Fruit fly (Drosophila melanogaster): ENCODE data around the gene prd1.

prd1 gene

DNA sequence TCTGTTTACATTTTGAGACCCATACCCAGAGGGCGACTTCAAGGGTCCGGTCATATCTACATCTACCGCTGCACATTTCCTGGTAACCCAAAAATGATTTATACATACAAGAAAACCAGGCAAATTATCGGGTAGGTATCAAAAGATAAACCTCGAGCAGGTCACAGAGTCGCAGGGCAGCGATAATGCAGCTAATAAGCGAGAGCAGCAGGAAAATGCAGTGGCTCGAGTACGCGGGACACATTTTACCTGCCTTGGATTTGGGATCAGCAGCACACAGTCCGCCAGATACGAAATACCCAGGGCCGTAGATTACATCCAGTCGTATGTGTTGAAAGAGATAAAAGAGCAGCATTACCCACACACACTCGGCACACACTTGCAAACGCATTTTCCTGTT lies 11.6 kb downstream of the prd1 start:
- TF ChIP-seq CG8478 (optimal IDR thresholded peaks at IDR 0.05) (no peak), usp (GFP tag; optimal IDR thresholded peaks at IDR 0.05) (no peak), Dll (optimal IDR thresholded peaks at IDR 0.05) (no peak), psq (optimal IDR thresholded peaks at IDR 0.05) (no peak), pan (optimal IDR thresholded peaks at IDR 0.05) (no peak), EcR (GFP tag; optimal IDR thresholded peaks at IDR 0.05) (no peak)

DNA sequence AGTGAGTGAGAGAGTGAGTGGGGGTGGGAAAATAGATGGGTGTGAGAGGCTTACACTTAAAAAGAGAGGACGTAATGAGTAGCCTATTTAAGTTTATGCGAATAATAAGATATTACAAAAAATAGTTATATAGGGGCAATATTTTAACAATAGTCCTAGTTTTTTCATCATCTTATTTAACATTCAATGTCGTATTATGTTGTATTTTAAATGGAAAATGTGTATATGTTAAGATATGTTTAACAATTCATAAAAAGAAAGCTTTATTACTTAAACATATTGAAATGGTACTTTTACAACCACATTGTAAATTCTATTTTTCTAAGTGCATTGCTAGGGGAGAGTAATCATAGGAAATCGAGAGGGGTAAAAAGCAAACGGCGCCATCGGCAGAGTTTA lies 12.8 kb downstream of the prd1 start:
- no peak for TF ChIP-seq CG8478 (optimal IDR thresholded peaks at IDR 0.05)
- TF ChIP-seq EcR (GFP tag; optimal IDR thresholded peaks at IDR 0.05): no peak
- TF ChIP-seq Dll (optimal IDR thresholded peaks at IDR 0.05): no peak
- no peak for TF ChIP-seq psq (optimal IDR thresholded peaks at IDR 0.05)
- TF ChIP-seq pan (optimal IDR thresholded peaks at IDR 0.05): no peak
- no peak for TF ChIP-seq usp (GFP tag; optimal IDR thresholded peaks at IDR 0.05)

- TF ChIP-seq EcR (GFP tag; optimal IDR thresholded peaks at IDR 0.05) (no peak), Dll (optimal IDR thresholded peaks at IDR 0.05) (peak; percentile 91), usp (GFP tag; optimal IDR thresholded peaks at IDR 0.05) (no peak)
Measured at dm6 chr3R:11773325-11773998, 13.4 kb downstream of the prd1 start.

DNA sequence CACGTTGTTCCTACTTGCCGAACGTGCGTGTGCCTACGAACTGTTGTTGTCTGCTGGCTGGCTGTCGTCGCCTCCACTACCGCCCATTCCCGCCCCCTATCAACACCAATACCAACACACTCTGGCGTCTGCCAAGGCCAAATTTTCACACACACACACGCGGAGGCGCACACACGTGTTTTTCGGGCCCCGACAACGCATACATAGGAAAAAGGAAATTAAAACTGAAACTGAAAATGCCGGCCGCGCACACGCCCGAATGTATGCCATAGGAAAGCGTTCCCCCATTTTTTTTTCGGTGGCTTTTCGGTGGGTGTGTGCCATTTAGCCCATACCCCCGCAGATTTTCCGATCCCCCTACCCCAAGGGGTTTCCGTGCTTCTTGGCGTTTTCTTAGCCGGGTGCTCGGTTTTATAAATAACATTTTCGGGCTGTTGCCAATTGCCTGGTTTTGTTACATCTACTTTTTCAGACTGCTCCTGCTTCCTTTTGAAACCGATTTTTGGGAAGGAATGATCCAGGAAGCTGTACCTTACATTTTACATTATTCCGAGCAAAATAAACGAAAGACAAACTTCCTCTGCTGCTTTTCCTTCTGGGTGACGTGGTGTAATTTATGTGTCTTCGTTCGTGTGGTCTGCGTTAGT lies 14.5 kb downstream of the prd1 start:
- no peak for TF ChIP-seq CG8478 (optimal IDR thresholded peaks at IDR 0.05)
- TF ChIP-seq usp (GFP tag; optimal IDR thresholded peaks at IDR 0.05): no peak
- no peak for TF ChIP-seq EcR (GFP tag; optimal IDR thresholded peaks at IDR 0.05)
- no peak for TF ChIP-seq psq (optimal IDR thresholded peaks at IDR 0.05)
- no peak for TF ChIP-seq pan (optimal IDR thresholded peaks at IDR 0.05)
- TF ChIP-seq Dll (optimal IDR thresholded peaks at IDR 0.05): no peak

dm6 chr3R:11771492-11771891 lies 15.3 kb downstream of the prd1 start:
- TF ChIP-seq CG8478 (optimal IDR thresholded peaks at IDR 0.05): no peak
- no peak for TF ChIP-seq usp (GFP tag; optimal IDR thresholded peaks at IDR 0.05)
- TF ChIP-seq EcR (GFP tag; optimal IDR thresholded peaks at IDR 0.05): no peak
- no peak for TF ChIP-seq Dll (optimal IDR thresholded peaks at IDR 0.05)
- no peak for TF ChIP-seq psq (optimal IDR thresholded peaks at IDR 0.05)
- no peak for TF ChIP-seq pan (optimal IDR thresholded peaks at IDR 0.05)

dm6 chr3R:11770733-11771132 lies 16.1 kb downstream of the prd1 start:
- TF ChIP-seq psq (optimal IDR thresholded peaks at IDR 0.05): no peak
- no peak for TF ChIP-seq usp (GFP tag; optimal IDR thresholded peaks at IDR 0.05)
- TF ChIP-seq EcR (GFP tag; optimal IDR thresholded peaks at IDR 0.05): no peak
- TF ChIP-seq CG8478 (optimal IDR thresholded peaks at IDR 0.05): no peak
- TF ChIP-seq Dll (optimal IDR thresholded peaks at IDR 0.05): no peak
- no peak for TF ChIP-seq pan (optimal IDR thresholded peaks at IDR 0.05)

DNA sequence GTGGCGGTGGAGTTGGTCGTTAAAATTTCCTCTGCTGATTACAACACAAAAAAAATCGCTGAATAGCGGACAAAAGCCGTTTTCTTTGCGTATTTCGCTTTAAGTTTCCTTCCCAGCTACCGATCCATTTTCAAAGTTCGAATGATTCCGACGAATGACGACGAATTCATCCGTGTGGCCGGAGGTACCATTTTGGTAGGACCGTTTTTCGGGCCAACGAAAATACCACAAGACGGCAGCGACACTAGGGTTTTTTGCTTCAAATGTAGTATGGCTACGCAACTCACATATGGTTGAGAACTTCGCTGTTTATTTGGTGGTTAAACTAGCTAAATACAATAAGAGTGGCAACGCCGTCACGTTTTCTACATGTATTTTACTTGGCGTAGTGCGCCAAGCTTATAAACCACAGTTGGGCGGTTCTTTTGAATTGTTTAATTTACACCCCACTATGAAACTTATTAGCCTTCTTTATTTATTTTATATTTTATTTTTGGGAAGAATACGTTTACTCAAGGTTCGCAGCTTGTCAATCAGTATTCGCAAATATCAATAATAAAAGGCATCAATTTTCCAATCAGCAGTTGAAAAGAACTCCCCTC lies 22.4 kb downstream of the prd1 start, which contains the start of gene Lk6:
Lk6 (minus strand) TSS at position 179 of the 602 bp plus-strand sequence.
- TF ChIP-seq usp (GFP tag; optimal IDR thresholded peaks at IDR 0.05) (no peak), psq (optimal IDR thresholded peaks at IDR 0.05) (no peak), Dll (optimal IDR thresholded peaks at IDR 0.05) (no peak), pan (optimal IDR thresholded peaks at IDR 0.05) (no peak), EcR (GFP tag; optimal IDR thresholded peaks at IDR 0.05) (no peak), CG8478 (optimal IDR thresholded peaks at IDR 0.05) (no peak)

DNA sequence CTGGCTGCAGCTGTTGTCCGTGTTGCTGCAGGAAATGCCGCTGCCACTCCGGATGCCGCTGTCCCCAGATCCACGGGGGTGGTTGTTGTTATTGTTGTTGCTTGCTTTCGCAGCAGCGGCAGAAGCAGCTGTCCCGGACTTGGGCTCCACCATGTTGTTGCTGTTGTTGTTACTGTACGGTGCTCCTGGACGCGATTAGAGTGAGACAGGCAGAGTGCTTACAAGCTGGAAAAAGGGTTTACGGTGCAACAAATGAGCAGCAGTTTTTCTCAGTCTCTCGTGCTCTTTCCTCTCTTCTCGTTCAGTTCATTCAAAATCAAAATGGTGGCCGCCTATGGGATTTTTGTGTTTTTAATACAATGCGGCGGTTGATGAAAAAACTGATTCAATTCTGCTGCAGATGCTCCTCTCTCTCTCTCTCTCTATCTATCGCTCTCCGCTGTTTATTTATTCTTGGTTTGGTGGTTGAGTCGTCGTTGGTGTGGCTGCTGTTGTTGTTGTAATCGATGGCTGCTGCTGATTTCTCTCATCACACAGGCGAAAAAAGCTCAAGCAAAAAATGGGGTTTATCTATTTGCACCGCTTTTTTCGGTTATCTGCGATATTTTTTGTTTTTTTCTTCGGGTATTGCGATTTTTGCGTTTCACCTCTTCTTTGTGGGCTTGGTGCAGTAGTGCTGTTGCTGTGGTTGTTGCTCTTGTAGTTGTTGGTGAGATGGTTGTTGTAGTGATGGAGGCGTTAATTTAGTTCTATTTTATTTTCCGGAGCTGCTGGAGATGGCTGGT lies 23.1 kb downstream of the prd1 start:
- TF ChIP-seq CG8478 (optimal IDR thresholded peaks at IDR 0.05): no peak
- no peak for TF ChIP-seq psq (optimal IDR thresholded peaks at IDR 0.05)
- TF ChIP-seq Dll (optimal IDR thresholded peaks at IDR 0.05): peak; percentile 12

dm6 chr3R:11762500-11762899 lies 24.3 kb downstream of the prd1 start:
- no peak for TF ChIP-seq CG8478 (optimal IDR thresholded peaks at IDR 0.05)
- TF ChIP-seq EcR (GFP tag; optimal IDR thresholded peaks at IDR 0.05): no peak
- no peak for TF ChIP-seq usp (GFP tag; optimal IDR thresholded peaks at IDR 0.05)
- no peak for TF ChIP-seq psq (optimal IDR thresholded peaks at IDR 0.05)
- no peak for TF ChIP-seq pan (optimal IDR thresholded peaks at IDR 0.05)
- no peak for TF ChIP-seq Dll (optimal IDR thresholded peaks at IDR 0.05)

- TF ChIP-seq psq (optimal IDR thresholded peaks at IDR 0.05) (no peak), CG8478 (optimal IDR thresholded peaks at IDR 0.05) (no peak), pan (optimal IDR thresholded peaks at IDR 0.05) (no peak), usp (GFP tag; optimal IDR thresholded peaks at IDR 0.05) (no peak)
Measured at dm6 chr3R:11761718-11762117, 25.1 kb downstream of the prd1 start.

dm6 chr3R:11760669-11761387 lies 26.0 kb downstream of the prd1 start:
- TF ChIP-seq EcR (GFP tag; optimal IDR thresholded peaks at IDR 0.05): no peak
- peak; percentile 83 for TF ChIP-seq Dll (optimal IDR thresholded peaks at IDR 0.05)
- no peak for TF ChIP-seq CG8478 (optimal IDR thresholded peaks at IDR 0.05)
- no peak for TF ChIP-seq usp (GFP tag; optimal IDR thresholded peaks at IDR 0.05)
- TF ChIP-seq pan (optimal IDR thresholded peaks at IDR 0.05): no peak
- no peak for TF ChIP-seq psq (optimal IDR thresholded peaks at IDR 0.05)

Measured in whole organism.